Fruit fly (Drosophila melanogaster): ENCODE measurements around the gene CG7377.
"Not testable (repeated sequence)": the region's sequence is repeated elsewhere in the genome, so short reads cannot be mapped to it uniquely, and the experiment has no call there.

CG7377 gene

dm6 chr3L:11561946-11562760 is 27.3 kb upstream of the CG7377 start, which contains the start of the genes CG7394 and Mob2 (continued):
- TF ChIP-seq CG32006 (GFP tag; optimal IDR thresholded peaks at IDR 0.05) (peak; percentile 84), Eip93F (GFP tag; optimal IDR thresholded peaks at IDR 0.05) (peak; percentile 56), CG1621 (tag; optimal IDR thresholded peaks at IDR 0.05) (peak; percentile 49), CG9139 (GFP tag; optimal IDR thresholded peaks at IDR 0.05) (no peak), CG3919 (GFP tag; optimal IDR thresholded peaks at IDR 0.05) (peak; percentile 89), CG11902 (GFP tag; optimal IDR thresholded peaks at IDR 0.05) (peak; percentile 78), esn (GFP tag; optimal IDR thresholded peaks at IDR 0.05) (peak; percentile 92), achi (GFP tag; optimal IDR thresholded peaks at IDR 0.05) (peak; percentile 93), fkh (GFP tag; optimal IDR thresholded peaks at IDR 0.05) (peak; percentile 86), lz (GFP tag; optimal IDR thresholded peaks at IDR 0.05) (peak; percentile 86), salr (GFP tag; optimal IDR thresholded peaks at IDR 0.05) (peak; percentile 73 to 85), Met (GFP tag; optimal IDR thresholded peaks at IDR 0.05) (peak; percentile 91), CG15336 (GFP tag; IDR thresholded peaks at IDR 0.05) (peak; percentile 89), Hr38 (GFP tag; optimal IDR thresholded peaks at IDR 0.05) (peak; percentile 53), CG8119 (GFP tag; IDR thresholded peaks at IDR 0.05) (peak; percentile 84), spab (GFP tag; optimal IDR thresholded peaks at IDR 0.05) (peak; percentile 40), CG6854 (GFP tag; optimal IDR thresholded peaks at IDR 0.05) (no peak), pdm3 (GFP tag; optimal IDR thresholded peaks at IDR 0.05) (peak; percentile 92), Eip78C (GFP tag) (peak; percentile 96), vri (GFP tag; optimal IDR thresholded peaks at IDR 0.05) (peak; percentile 91)

dm6 chr3L:11563972-11564533 is 25.4 kb upstream of the CG7377 start, which contains the start of the genes CG46412 and CG33267:
CG46412 (minus strand) TSS chr3L:11564072.
CG33267 (plus strand) TSS chr3L:11564483.
- no peak for TF ChIP-seq acj6 (GFP tag; optimal IDR thresholded peaks at IDR 0.05)

dm6 chr3L:11574563-11574962 is 14.9 kb upstream of the CG7377 start, which contains the start of gene CG33490:
CG33490 (minus strand) TSS chr3L:11574663.
- TF ChIP-seq CG11294 (GFP tag; IDR thresholded peaks at IDR 0.05) (no peak), CG34406 (GFP tag; optimal IDR thresholded peaks at IDR 0.05) (no peak), CG15336 (GFP tag; IDR thresholded peaks at IDR 0.05) (no peak), Blimp-1 (GFP tag; optimal IDR thresholded peaks at IDR 0.05) (no peak), OdsH (GFP tag; optimal IDR thresholded peaks at IDR 0.05) (no peak), fkh (GFP tag; optimal IDR thresholded peaks at IDR 0.05) (no peak), eg (GFP tag; IDR thresholded peaks at IDR 0.05) (no peak), Hr39 (GFP tag; optimal IDR thresholded peaks at IDR 0.05) (no peak), Ets21C (GFP tag; optimal IDR thresholded peaks at IDR 0.05) (no peak), CG3919 (GFP tag; optimal IDR thresholded peaks at IDR 0.05) (no peak), Eip75B (GFP tag; optimal IDR thresholded peaks at IDR 0.05) (no peak), CG6854 (GFP tag; optimal IDR thresholded peaks at IDR 0.05) (no peak), achi (GFP tag; optimal IDR thresholded peaks at IDR 0.05) (no peak), ss (GFP tag; optimal IDR thresholded peaks at IDR 0.05) (no peak), CG11902 (GFP tag; optimal IDR thresholded peaks at IDR 0.05) (no peak), dsx (GFP tag; optimal IDR thresholded peaks at IDR 0.05; ENCODE audit: poor library complexity, severe bottlenecking) (no peak), Hr4 (GFP tag; optimal IDR thresholded peaks at IDR 0.05) (no peak)

- TF ChIP-seq cyc, acj6, fkh (GFP tag; optimal IDR thresholded peaks at IDR 0.05): not testable (repeated sequence)
These were observed 12.6 kb upstream of the CG7377 start, which contains the start of gene CG33489 for dm6 chr3L:11576944-11577343. CG33489 (minus strand) TSS chr3L:11577044.
